Worm (Caenorhabditis elegans): ENCODE measurements around the gene F44A2.5.

F44A2.5 gene

DNA sequence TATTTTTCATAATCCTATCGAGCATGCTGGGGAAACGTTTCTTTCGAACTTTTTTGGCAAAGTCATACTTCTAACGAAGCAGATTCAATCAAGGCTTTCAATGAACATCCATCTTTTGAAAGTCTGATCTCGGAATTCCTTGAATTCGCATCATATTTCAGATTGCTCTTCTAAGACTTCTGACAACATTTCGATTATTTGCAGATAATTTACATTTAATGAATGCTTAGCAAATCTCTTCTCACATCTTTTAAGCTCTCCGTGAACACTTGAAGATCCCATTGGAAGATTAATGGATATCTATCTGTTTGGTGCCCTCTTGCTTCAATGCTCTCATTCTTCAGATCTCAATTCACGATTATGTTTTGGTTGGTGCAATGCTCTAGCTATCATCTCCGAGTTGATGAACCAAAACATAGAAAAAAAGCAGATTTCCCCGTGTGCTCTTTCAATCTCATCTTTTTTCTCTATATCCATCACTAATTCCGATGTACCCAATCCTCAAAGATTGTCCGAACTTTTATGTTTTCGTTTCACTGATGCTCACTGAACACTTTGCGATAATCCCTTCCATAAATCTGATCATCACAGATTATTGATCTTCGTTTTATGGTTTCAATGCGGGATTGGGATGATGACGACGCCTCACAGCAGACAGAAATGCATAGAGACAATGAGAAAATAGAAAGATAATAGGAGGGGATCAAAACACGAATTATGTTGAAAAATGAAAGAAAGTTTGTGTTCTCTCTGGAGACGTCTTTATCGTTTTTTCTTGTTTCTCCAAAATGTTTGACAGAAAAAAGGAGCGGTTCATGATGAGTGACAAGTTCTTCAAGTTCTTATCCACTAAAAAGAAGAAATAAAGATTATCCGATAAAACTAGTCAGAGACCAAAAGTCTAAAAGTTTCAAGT is 23.0 kb upstream of the F44A2.5 start (continued):
- TF ChIP-seq lin-35 (GFP tag; optimal IDR thresholded peaks at IDR 0.05): no peak
- no peak for TF ChIP-seq lsy-2 (tag; optimal IDR thresholded peaks at IDR 0.05)
- TF ChIP-seq grh-1 (GFP tag; IDR thresholded peaks at IDR 0.05): no peak
- TF ChIP-seq F16B12.6 (tag; optimal IDR thresholded peaks at IDR 0.05): no peak
- TF ChIP-seq skn-1 (tag; optimal IDR thresholded peaks at IDR 0.05): no peak
- peak; percentile 15 for TF ChIP-seq snu-23 (GFP tag; optimal IDR thresholded peaks at IDR 0.05)
- TF ChIP-seq snpc-4 (tag; optimal IDR thresholded peaks at IDR 0.05): no peak
- TF ChIP-seq efl-1 (optimal IDR thresholded peaks at IDR 0.05): no peak
- peak in 1 of 2 experiments; percentile 91 for TF ChIP-seq efl-1 (GFP tag; optimal IDR thresholded peaks at IDR 0.05 in 1 of 2)

DNA sequence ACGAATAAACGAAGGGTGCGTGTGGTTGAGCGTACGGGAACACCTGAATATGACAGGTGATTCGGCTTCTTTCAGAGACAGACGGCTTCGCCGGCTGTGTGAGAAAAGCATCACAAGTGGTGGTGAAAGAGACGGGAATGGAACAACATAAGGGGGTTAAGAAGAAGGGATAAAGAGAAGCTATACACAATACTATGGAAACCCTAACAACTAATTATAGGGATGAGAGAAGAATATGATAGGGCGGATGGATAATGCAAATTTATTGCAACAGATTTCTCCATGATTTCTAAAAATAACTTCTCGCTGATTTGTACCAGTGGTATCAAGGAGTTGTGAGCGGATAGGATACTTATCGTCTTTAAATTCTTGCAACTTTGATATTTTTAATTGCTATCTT is 15.3 kb upstream of the F44A2.5 start, which contains the start of gene hlh-10:
Gene hlh-10, minus strand, starts transcription at position 101 of the 400 bp plus-strand sequence.
- TF ChIP-seq dsc-1 (tag; optimal IDR thresholded peaks at IDR 0.05): peak; percentile 9
- TF ChIP-seq lir-3 (tag; optimal IDR thresholded peaks at IDR 0.05; ENCODE audit: poor library complexity): no peak

DNA sequence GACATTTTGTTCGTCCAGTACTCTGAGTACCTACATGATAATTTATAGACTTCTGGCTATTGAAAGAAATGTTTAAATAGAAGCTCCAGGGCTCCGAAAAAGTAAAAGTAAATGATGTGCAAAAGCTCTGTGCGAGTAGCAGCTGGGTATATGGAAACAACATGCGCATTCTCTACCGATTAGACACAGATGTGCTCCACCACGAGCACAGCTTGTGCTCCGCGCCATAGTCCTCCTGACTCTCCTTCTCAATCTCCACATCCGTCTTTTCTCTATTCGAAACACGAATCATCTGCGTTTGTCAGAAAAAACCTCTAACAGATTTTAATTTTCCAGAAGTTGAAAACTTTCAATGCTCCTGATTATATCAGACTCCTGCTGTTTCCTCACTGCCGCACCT is 14.0 kb upstream of the F44A2.5 start:
- TF ChIP-seq dsc-1 (tag; optimal IDR thresholded peaks at IDR 0.05) (peak; percentile 90), sox-4 (tag; optimal IDR thresholded peaks at IDR 0.05) (no peak), lin-39 (tag; optimal IDR thresholded peaks at IDR 0.05) (no peak), fkh-4 (tag; optimal IDR thresholded peaks at IDR 0.05; ENCODE audit: borderline replicate concordance) (peak; percentile 53)

DNA sequence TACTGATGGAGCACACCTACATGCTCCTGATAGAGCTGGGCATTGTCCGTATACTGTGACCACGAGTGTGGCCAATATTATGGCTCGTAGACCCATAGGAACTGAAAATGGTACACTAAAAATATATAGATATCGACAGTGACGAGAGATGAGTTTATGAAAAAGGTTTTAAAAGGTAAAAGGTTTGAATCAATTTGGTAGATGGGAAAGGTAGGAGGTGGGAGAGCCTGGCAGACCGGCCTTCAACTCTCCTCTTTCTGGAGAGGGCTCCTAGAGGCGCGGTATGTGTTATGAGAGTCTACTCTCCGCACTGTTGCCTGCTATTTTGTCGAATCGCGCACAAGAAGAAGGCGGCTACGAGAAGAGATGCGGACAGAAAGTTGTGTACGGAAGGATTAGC is 10.0 kb upstream of the F44A2.5 start, which contains the start of gene lron-2:
Gene lron-2, minus strand, starts transcription at position 101 of the 400 bp plus-strand sequence.
- TF ChIP-seq tlp-1 (tag; optimal IDR thresholded peaks at IDR 0.05) (no peak), egl-13 (tag; optimal IDR thresholded peaks at IDR 0.05) (no peak), sup-37 (GFP tag; optimal IDR thresholded peaks at IDR 0.05) (no peak), nhr-28 (tag; optimal IDR thresholded peaks at IDR 0.05) (no peak), zag-1 (tag; optimal IDR thresholded peaks at IDR 0.05) (no peak), nhr-90 (tag; optimal IDR thresholded peaks at IDR 0.05; ENCODE audit: poor library complexity) (no peak), ztf-11 (tag; optimal IDR thresholded peaks at IDR 0.05) (no peak)

DNA sequence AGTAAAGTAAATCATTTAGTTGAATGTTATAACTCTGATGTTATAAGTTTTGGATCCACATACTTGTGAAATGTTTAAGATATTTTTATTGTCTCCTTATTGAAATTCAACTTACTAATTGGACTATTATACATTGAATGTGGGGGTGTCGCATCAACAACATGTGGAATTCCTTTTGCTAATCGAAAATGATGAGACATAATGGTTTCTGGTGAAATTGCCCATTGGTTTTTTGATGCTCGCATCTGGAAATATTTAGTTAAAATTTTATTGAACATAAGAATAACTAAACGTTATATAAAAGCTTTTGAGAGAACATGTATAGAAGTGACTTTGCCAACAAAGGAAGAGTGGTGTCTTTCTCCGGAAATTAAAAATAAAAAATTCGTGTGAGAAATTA is 5.5 kb upstream of the F44A2.5 start, which contains the start of gene ZK682.7:
Gene ZK682.7, minus strand, starts transcription at position 247 of the 400 bp plus-strand sequence.
- TF ChIP-seq egl-13 (tag; optimal IDR thresholded peaks at IDR 0.05) (no peak), sptf-1 (tag; optimal IDR thresholded peaks at IDR 0.05) (no peak), fkh-4 (tag; optimal IDR thresholded peaks at IDR 0.05; ENCODE audit: borderline replicate concordance) (peak; percentile 77), swsn-7 (tag; optimal IDR thresholded peaks at IDR 0.05) (no peak), mdl-1 (tag; optimal IDR thresholded peaks at IDR 0.05) (no peak), irx-1 (tag; optimal IDR thresholded peaks at IDR 0.05) (no peak), rnt-1 (tag; optimal IDR thresholded peaks at IDR 0.05) (no peak), hlh-17 (GFP tag; optimal IDR thresholded peaks at IDR 0.05; ENCODE audit: borderline replicate concordance) (no peak), dsc-1 (tag; optimal IDR thresholded peaks at IDR 0.05) (peak; percentile 91), nhr-77 (tag; optimal IDR thresholded peaks at IDR 0.05) (no peak), hlh-4 (tag; optimal IDR thresholded peaks at IDR 0.05) (no peak), ceh-63 (GFP tag; optimal IDR thresholded peaks at IDR 0.05) (no peak), tlp-1 (tag; optimal IDR thresholded peaks at IDR 0.05) (no peak), pax-3 (tag; optimal IDR thresholded peaks at IDR 0.05) (no peak)

DNA sequence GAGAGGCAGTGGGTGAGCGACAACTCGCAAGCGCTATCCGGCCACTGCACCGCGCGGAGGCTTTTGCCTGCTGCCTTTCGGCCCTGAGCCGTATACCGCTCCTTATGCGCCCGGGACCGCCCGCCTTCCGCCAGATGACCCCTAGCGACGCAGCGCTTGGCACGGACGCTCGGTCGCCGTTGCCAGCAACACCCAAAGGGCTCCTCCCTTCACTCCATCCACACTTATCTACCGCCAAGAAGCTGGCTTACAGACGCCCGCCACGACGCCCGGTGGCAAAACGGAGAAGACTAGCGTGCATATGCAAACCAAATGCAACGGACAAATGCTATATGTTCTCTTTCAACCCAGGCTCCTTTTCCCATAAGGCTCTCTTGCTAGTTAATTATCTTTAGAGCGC is 4.1 kb upstream of the F44A2.5 start:
- TF ChIP-seq pag-3 (tag; optimal IDR thresholded peaks at IDR 0.05; ENCODE audit: borderline replicate concordance, insufficient read depth) (no peak), lin-14 (GFP tag; optimal IDR thresholded peaks at IDR 0.05) (no peak), rnt-1 (tag; optimal IDR thresholded peaks at IDR 0.05) (no peak), lin-13 (GFP tag; optimal IDR thresholded peaks at IDR 0.05) (no peak), nhr-71 (tag; optimal IDR thresholded peaks at IDR 0.05) (peak; percentile 24), pqm-1 (tag; optimal IDR thresholded peaks at IDR 0.05) (no peak), hlh-4 (tag; optimal IDR thresholded peaks at IDR 0.05) (no peak), blmp-1 (tag; optimal IDR thresholded peaks at IDR 0.05) (no peak), mef-2 (tag; optimal IDR thresholded peaks at IDR 0.05) (no peak), fkh-10 (GFP tag; optimal IDR thresholded peaks at IDR 0.05) (no peak), nhr-237 (tag; optimal IDR thresholded peaks at IDR 0.05) (no peak), jun-1 (tag; optimal IDR thresholded peaks at IDR 0.05) (no peak), zag-1 (tag; optimal IDR thresholded peaks at IDR 0.05) (no peak), unc-130 (tag; optimal IDR thresholded peaks at IDR 0.05) (no peak)
